Fruit fly (Drosophila melanogaster) whole organism, embryonic: ENCODE measurements around the gene CG1824.

Experiments
- Adf1 ChIP-seq: fragments of 200-800 bp; sonication (Bioruptor generic); IDR thresholded peaks from 2 replicates; pipeline ENCODE4 v1.3.6; 2022; ENCODE audit warnings: missing biosample characterization, missing genetic modification characterization
- Aef1 ChIP-seq: fragments of 200-800 bp; sonication (Bioruptor generic); IDR thresholded peaks from 3 replicates; pipeline ENCODE4 v1.3.6; 2022; ENCODE audit warnings: missing biosample characterization, missing genetic modification characterization
- BEAF-32 ChIP-seq: fragments of 200-800 bp; sonication (Bioruptor generic); optimal IDR thresholded peaks from 3 replicates; lab custom pipeline; 2017; ENCODE audit warnings: missing biosample characterization, missing genetic modification characterization, mild to moderate bottlenecking, moderate library complexity, missing genetic modification reagents
- CG1024 ChIP-seq: fragments of 200-800 bp; sonication (Bioruptor generic); IDR thresholded peaks from 2 replicates; pipeline ENCODE4 v1.3.6; 2022; ENCODE audit warnings: missing biosample characterization, missing genetic modification characterization
- CG10959 ChIP-seq: fragments of 200-800 bp; sonication (Bioruptor generic); IDR thresholded peaks from 2 replicates; pipeline ENCODE4 v1.3.6; 2022; ENCODE audit warnings: missing biosample characterization, missing genetic modification characterization
- CG11456 ChIP-seq: fragments of 200-800 bp; sonication (Bioruptor generic); IDR thresholded peaks from 3 replicates; pipeline ENCODE4 v1.3.6; 2022; ENCODE audit warnings: missing biosample characterization, missing genetic modification characterization
- CG11723 ChIP-seq: fragments of 200-800 bp; sonication (Bioruptor generic); optimal IDR thresholded peaks from 2 replicates; lab custom pipeline; 2017; ENCODE audit warnings: missing biosample characterization, mild to moderate bottlenecking, missing genetic modification characterization
- CG12391 ChIP-seq: fragments of 200-800 bp; sonication (Bioruptor generic); optimal IDR thresholded peaks from 3 replicates; lab custom pipeline; 2018; ENCODE audit warnings: missing biosample characterization, mild to moderate bottlenecking, missing genetic modification characterization, moderate library complexity
- CG12744 ChIP-seq: fragments of 200-800 bp; sonication (Bioruptor generic); optimal IDR thresholded peaks from 2 replicates; lab custom pipeline; 2016; ENCODE audit warnings: missing biosample characterization, missing genetic modification characterization
- CG14667 ChIP-seq: fragments of 200-800 bp; sonication (Bioruptor generic); IDR thresholded peaks from 2 replicates; pipeline ENCODE4 v1.3.6; 2022; ENCODE audit warnings: missing biosample characterization, missing genetic modification characterization
- CG14710 ChIP-seq: fragments of 200-800 bp; sonication (Bioruptor generic); optimal IDR thresholded peaks from 3 replicates; lab custom pipeline; 2019; ENCODE audit warnings: missing biosample characterization, mild to moderate bottlenecking, missing genetic modification characterization, moderate library complexity
- CG2875 ChIP-seq: fragments of 200-800 bp; sonication (Bioruptor generic); optimal IDR thresholded peaks from 2 replicates; lab custom pipeline; 2017; ENCODE audit warnings: missing biosample characterization, mild to moderate bottlenecking, missing genetic modification characterization, missing genetic modification reagents
- CG31388 ChIP-seq: fragments of 200-800 bp; sonication (Bioruptor generic); optimal IDR thresholded peaks from 2 replicates; lab custom pipeline; 2016; ENCODE audit warnings: missing biosample characterization, missing genetic modification characterization
- CG34224 ChIP-seq: fragments of 200-800 bp; sonication (Bioruptor generic); IDR thresholded peaks from 3 replicates; pipeline ENCODE4 v1.3.6; 2022; ENCODE audit warnings: missing biosample characterization, missing genetic modification characterization; ENCODE audit not compliant: partially characterized antibody
- CG6272 ChIP-seq: fragments of 200-800 bp; sonication (Bioruptor generic); IDR thresholded peaks from 2 replicates; pipeline ENCODE4 v1.3.6; 2022; ENCODE audit warnings: missing biosample characterization, missing genetic modification characterization
- CG6791 ChIP-seq: fragments of 200-800 bp; sonication (Bioruptor generic); IDR thresholded peaks from 3 replicates; pipeline ENCODE4 v1.3.6; 2022; ENCODE audit warnings: missing biosample characterization, missing genetic modification characterization; ENCODE audit not compliant: partially characterized antibody
- CG7357 ChIP-seq: fragments of 200-800 bp; sonication (Bioruptor generic); IDR thresholded peaks from 3 replicates; pipeline ENCODE4 v1.3.6; 2022; ENCODE audit warnings: missing biosample characterization, missing genetic modification characterization
- CG7556 ChIP-seq: fragments of 200-800 bp; sonication (Bioruptor generic); optimal IDR thresholded peaks from 2 replicates; lab custom pipeline; 2017; ENCODE audit warnings: missing biosample characterization, mild to moderate bottlenecking, missing genetic modification characterization
- CG7839 ChIP-seq: fragments of 200-800 bp; sonication (Bioruptor generic); optimal IDR thresholded peaks from 3 replicates; lab custom pipeline; 2018; ENCODE audit warnings: missing biosample characterization, mild to moderate bottlenecking, missing genetic modification characterization, moderate library complexity
- CG8089 ChIP-seq: fragments of 200-800 bp; sonication (Bioruptor generic); optimal IDR thresholded peaks from 3 replicates; lab custom pipeline; 2016; ENCODE audit warnings: missing biosample characterization, missing genetic modification characterization
- CG8388 ChIP-seq: fragments of 200-800 bp; sonication (Bioruptor generic); optimal IDR thresholded peaks from 2 replicates; lab custom pipeline; 2019; ENCODE audit warnings: missing biosample characterization, mild to moderate bottlenecking, missing genetic modification characterization, moderate library complexity
- Chrac-16 ChIP-seq: fragments of 200-800 bp; sonication (Bioruptor generic); optimal IDR thresholded peaks from 3 replicates; lab custom pipeline; 2016; ENCODE audit warnings: missing biosample characterization, missing genetic modification characterization
- D19A ChIP-seq: fragments of 200-800 bp; optimal IDR thresholded peaks from 3 replicates; lab custom pipeline; 2019; ENCODE audit warnings: missing biosample characterization, mild to moderate bottlenecking, missing genetic modification characterization, moderate library complexity
- D19B ChIP-seq: fragments of 200-800 bp; sonication (Bioruptor generic); optimal IDR thresholded peaks from 2 replicates; lab custom pipeline; 2017; ENCODE audit warnings: missing biosample characterization, mild to moderate bottlenecking, missing genetic modification characterization
- HLH4C ChIP-seq: fragments of 200-800 bp; sonication (Bioruptor generic); IDR thresholded peaks from 3 replicates; pipeline ENCODE4 v1.3.6; 2022; ENCODE audit warnings: missing biosample characterization, missing genetic modification characterization; ENCODE audit not compliant: partially characterized antibody
- Lpt ChIP-seq: fragments of >200 bp; optimal IDR thresholded peaks from 2 replicates; lab custom pipeline; 2018; ENCODE audit warnings: missing biosample characterization, missing genetic modification characterization
- Mad ChIP-seq: fragments of 200-800 bp; sonication (Bioruptor generic); optimal IDR thresholded peaks from 2 replicates; lab custom pipeline; 2016; ENCODE audit warnings: missing biosample characterization, missing genetic modification characterization
- Myb ChIP-seq: fragments of 200-800 bp; sonication (Bioruptor generic); optimal IDR thresholded peaks from 2 replicates; lab custom pipeline; 2016; ENCODE audit warnings: missing biosample characterization, missing genetic modification characterization
- PHDP ChIP-seq: fragments of 200-800 bp; sonication (Bioruptor generic); optimal IDR thresholded peaks from 3 replicates; lab custom pipeline; 2018; ENCODE audit warnings: missing biosample characterization, mild to moderate bottlenecking, missing genetic modification characterization, moderate library complexity
- Scr ChIP-seq: fragments of 200-800 bp; sonication (Bioruptor generic); IDR thresholded peaks from 2 replicates; pipeline ENCODE4 v1.3.6; 2022; ENCODE audit warnings: missing biosample characterization, missing genetic modification characterization; ENCODE audit not compliant: partially characterized antibody
- Sox100B ChIP-seq: fragments of 200-800 bp; sonication (Bioruptor generic); optimal IDR thresholded peaks from 3 replicates; lab custom pipeline; 2018; ENCODE audit warnings: missing biosample characterization, mild to moderate bottlenecking, missing genetic modification characterization
- Trl ChIP-seq, 3 experiments: fragments of >200 bp in 2 of 3; fragments of 200-800 bp in 1 of 3; sonication (Bioruptor generic) in 1 of 3; optimal IDR thresholded peaks; 2 replicates in 1 of 3; 3 replicates in 2 of 3; lab custom pipeline; 2016 to 2017; ENCODE audit warnings: missing biosample characterization in 1 of 3, missing genetic modification characterization in 1 of 3
- Xbp1 ChIP-seq: fragments of 200-800 bp; sonication (Bioruptor generic); optimal IDR thresholded peaks from 3 replicates; lab custom pipeline; 2016; ENCODE audit warnings: missing biosample characterization, mild to moderate bottlenecking, missing genetic modification characterization
- bowl ChIP-seq: fragments of 200-800 bp; sonication (Bioruptor generic); IDR thresholded peaks from 2 replicates; pipeline ENCODE4 v1.3.6; 2022; ENCODE audit warnings: missing biosample characterization, missing genetic modification characterization
- emc ChIP-seq: fragments of 200-800 bp; sonication (Bioruptor generic); optimal IDR thresholded peaks from 2 replicates; lab custom pipeline; 2016; ENCODE audit warnings: missing biosample characterization, missing genetic modification characterization
- en ChIP-seq: fragments of 200-800 bp; sonication (Bioruptor generic); optimal IDR thresholded peaks from 2 replicates; lab custom pipeline; 2016; ENCODE audit warnings: missing biosample characterization, missing genetic modification characterization
- ewg ChIP-seq: fragments of 200-800 bp; sonication (Bioruptor generic); optimal IDR thresholded peaks from 3 replicates; lab custom pipeline; 2017; ENCODE audit warnings: mild to moderate bottlenecking, missing biosample characterization, missing genetic modification reagents, missing genetic modification characterization
- gem ChIP-seq: fragments of 200-800 bp; sonication (Bioruptor generic); optimal IDR thresholded peaks from 2 replicates; lab custom pipeline; 2019; ENCODE audit warnings: missing biosample characterization, mild to moderate bottlenecking, missing genetic modification characterization, moderate library complexity
- lbe ChIP-seq: fragments of 200-800 bp; sonication (Bioruptor generic); optimal IDR thresholded peaks from 2 replicates; lab custom pipeline; 2016; ENCODE audit warnings: missing biosample characterization, mild to moderate bottlenecking, missing genetic modification characterization
- nerfin-2 ChIP-seq: fragments of 200-800 bp; sonication (Bioruptor generic); IDR thresholded peaks from 2 replicates; pipeline ENCODE4 v1.3.6; 2022; ENCODE audit warnings: missing biosample characterization, missing genetic modification characterization; ENCODE audit not compliant: partially characterized antibody
- p53 ChIP-seq: fragments of 200-800 bp; sonication (Bioruptor generic); optimal IDR thresholded peaks from 2 replicates; lab custom pipeline; 2016; ENCODE audit warnings: missing biosample characterization, missing genetic modification characterization
- peb ChIP-seq: fragments of 200-800 bp; sonication (Bioruptor generic); IDR thresholded peaks from 2 replicates; pipeline ENCODE4 v1.3.6; 2022; ENCODE audit warnings: missing biosample characterization, missing genetic modification characterization
- prd ChIP-seq, 3 experiments: fragments of >200 bp in 2 of 3; fragments of 200-800 bp in 1 of 3; sonication (Bioruptor generic) in 1 of 3; optimal IDR thresholded peaks in 2 of 3; IDR thresholded peaks in 1 of 3; 2 replicates in 2 of 3; 3 replicates in 1 of 3; pipeline versions ENCODE4 v1.3.6 to Lab custom; 2017 to 2022; ENCODE audit warnings: missing biosample characterization in 1 of 3, missing genetic modification characterization in 1 of 3
- pzg ChIP-seq: fragments of 200-800 bp; sonication (Bioruptor generic); optimal IDR thresholded peaks from 3 replicates; lab custom pipeline; 2018; ENCODE audit warnings: missing biosample characterization, mild to moderate bottlenecking, missing genetic modification characterization, moderate library complexity
- so ChIP-seq: fragments of 200-800 bp; sonication (Bioruptor generic); IDR thresholded peaks from 3 replicates; pipeline ENCODE4 v1.3.6; 2022; ENCODE audit warnings: missing biosample characterization, missing genetic modification characterization
- sqz ChIP-seq: fragments of 200-800 bp; sonication (Bioruptor generic); optimal IDR thresholded peaks from 3 replicates; lab custom pipeline; 2018; ENCODE audit warnings: missing biosample characterization, mild to moderate bottlenecking, missing genetic modification characterization
- ssp ChIP-seq: fragments of 200-800 bp; sonication (Bioruptor generic); IDR thresholded peaks from 2 replicates; pipeline ENCODE4 v1.3.6; 2022; ENCODE audit warnings: missing biosample characterization, missing genetic modification characterization
- stc ChIP-seq: fragments of 200-800 bp; sonication (Bioruptor generic); IDR thresholded peaks from 2 replicates; pipeline ENCODE4 v1.3.6; 2022; ENCODE audit warnings: missing biosample characterization, missing genetic modification characterization

Gene CG1824

DNA sequence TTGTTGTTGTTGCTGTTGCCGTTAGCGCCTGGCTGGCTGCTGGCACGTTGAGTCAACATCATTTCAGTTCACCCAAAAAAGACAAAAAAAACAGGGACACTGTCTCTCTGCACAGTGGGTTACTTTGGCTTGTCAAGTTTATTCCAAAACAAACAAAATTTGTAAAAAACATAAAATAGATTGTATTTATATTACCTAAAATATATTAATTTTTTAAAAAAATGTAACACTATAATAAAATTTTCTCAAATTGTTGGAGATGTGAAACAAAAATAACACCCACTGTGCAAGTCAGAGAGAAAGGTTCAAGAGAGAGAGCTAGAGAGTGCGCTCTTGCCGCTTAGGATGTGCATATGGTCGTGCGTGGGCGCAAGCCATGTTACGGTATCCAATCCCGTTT is 27.8 kb downstream of the CG1824 start (continued):
- TF ChIP-seq BEAF-32 (no peak), so (peak; percentile 71; the same call in 1 of the 3 replicates), CG1024 (GFP tag; lab: Robert Waterston, UW) (peak; percentile 49; the same call in 1 of the 2 replicates), peb (GFP tag; lab: Robert Waterston, UW) (peak; percentile 39; the same call in 1 of the 2 replicates), stc (GFP tag; lab: Robert Waterston, UW) (peak; percentile 79), CG2875 (GFP tag; lab: Kevin White, UChicago) (peak; percentile 41), lbe (GFP tag; lab: Kevin White, UChicago) (no peak), CG14710 (tag; lab: Kevin White, UChicago) (peak; percentile 48), CG11723 (GFP tag; lab: Kevin White, UChicago) (peak; percentile 42), CG11456 (GFP tag; lab: Robert Waterston, UW) (peak; percentile 69; the same call in 2 of the 3 replicates), CG8388 (peak; percentile 70), CG7357 (GFP tag; lab: Robert Waterston, UW) (no peak; the same call in 2 of the 3 replicates), Chrac-16 (GFP tag; lab: Kevin White, UChicago) (peak; percentile 46), Mad (GFP tag; lab: Kevin White, UChicago) (no peak), Trl (optimal IDR thresholded peaks at IDR 0.05; lab: Kevin White, UChicago) (peak in 1 of 2 experiments; percentile 17), Trl (GFP tag; optimal IDR thresholded peaks at IDR 0.05; lab: Kevin White, UChicago) (no peak), Scr (GFP tag; lab: Robert Waterston, UW) (no peak), emc (GFP tag; lab: Kevin White, UChicago) (no peak), CG31388 (GFP tag; lab: Kevin White, UChicago) (no peak), CG6272 (GFP tag; lab: Robert Waterston, UW) (peak; percentile 53), en (no peak), Aef1 (GFP tag; lab: Robert Waterston, UW) (peak; percentile 67; the same call in 2 of the 3 replicates), nerfin-2 (GFP tag; lab: Robert Waterston, UW) (no peak), prd (optimal IDR thresholded peaks at IDR 0.05; lab: Kevin White, UChicago) (no peak), prd (GFP tag; IDR thresholded peaks at IDR 0.05; lab: Robert Waterston, UW) (peak; percentile 76), Lpt (no peak), bowl (GFP tag; lab: Robert Waterston, UW) (no peak), D19B (GFP tag; lab: Kevin White, UChicago) (peak; percentile 53), CG14667 (GFP tag; lab: Robert Waterston, UW) (no peak; the same call in 1 of the 2 replicates), CG6791 (GFP tag; lab: Robert Waterston, UW) (no peak), ewg (GFP tag; lab: Kevin White, UChicago) (peak; percentile 57), Xbp1 (GFP tag; lab: Kevin White, UChicago) (peak; percentile 57), gem (peak; percentile 89), CG7839 (tag; lab: Kevin White, UChicago) (peak; percentile 88), Sox100B (peak; percentile 80), ssp (peak; percentile 58), PHDP (peak; percentile 91), CG10959 (no peak), Adf1 (GFP tag; lab: Robert Waterston, UW) (peak; percentile 63), CG12744 (GFP tag; lab: Kevin White, UChicago) (no peak), p53 (GFP tag; lab: Kevin White, UChicago) (no peak)

DNA sequence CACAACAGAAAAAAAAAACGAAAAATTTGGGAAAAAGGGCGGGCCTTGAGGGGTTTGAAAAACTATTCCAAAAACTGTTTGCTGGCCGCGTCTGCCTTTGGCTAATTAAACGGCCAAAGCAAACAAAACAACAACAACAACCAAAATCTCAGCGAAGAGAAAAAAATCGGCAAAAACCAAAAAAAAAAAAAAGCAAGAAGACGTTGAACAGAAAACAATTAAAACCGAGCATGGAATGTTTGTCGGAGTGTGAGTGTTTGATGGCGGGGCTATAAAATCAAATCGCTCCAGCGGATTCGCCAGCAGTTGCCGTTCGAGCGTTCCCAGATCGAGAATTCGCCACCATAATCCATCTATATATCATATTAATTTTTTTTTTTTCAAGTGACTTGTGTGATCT is 42.6 kb downstream of the CG1824 start, which contains the start of gene Cpr11B:
Cpr11B (plus strand) TSS at position 301 of the 400 bp plus-strand sequence.
- TF ChIP-seq HLH4C (no peak), pzg (GFP tag; lab: Kevin White, UChicago) (no peak), CG14710 (tag; lab: Kevin White, UChicago) (no peak), Myb (GFP tag; lab: Kevin White, UChicago) (no peak), sqz (GFP tag; lab: Kevin White, UChicago) (no peak), CG34224 (no peak), CG7556 (GFP tag; lab: Kevin White, UChicago) (no peak), CG12391 (tag; lab: Kevin White, UChicago) (no peak), D19A (tag; lab: Kevin White, UChicago) (no peak), CG8089 (GFP tag; lab: Kevin White, UChicago) (no peak)
